Fruit fly (Drosophila melanogaster) whole organism, embryonic: ENCODE measurements around the gene Doa.

Source experiments
- Bdp1 ChIP-seq: fragments of 200-800 bp; sonication (Bioruptor generic); optimal IDR thresholded peaks from 3 replicates; lab custom pipeline; 2016; ENCODE audit warnings: missing biosample characterization, missing genetic modification characterization
- CG12071 ChIP-seq: fragments of 200-800 bp; sonication (Bioruptor generic); optimal IDR thresholded peaks from 3 replicates; lab custom pipeline; 2018; ENCODE audit warnings: missing biosample characterization, mild to moderate bottlenecking, missing genetic modification characterization
- CG12769 ChIP-seq: fragments of 200-800 bp; sonication (Bioruptor generic); optimal IDR thresholded peaks from 2 replicates; lab custom pipeline; 2019; ENCODE audit warnings: missing biosample characterization, mild to moderate bottlenecking, missing genetic modification characterization, moderate library complexity
- CG12942 ChIP-seq: fragments of 200-800 bp; sonication (Bioruptor generic); optimal IDR thresholded peaks from 3 replicates; lab custom pipeline; 2016; ENCODE audit warnings: missing biosample characterization, missing genetic modification characterization
- CG17568 ChIP-seq: fragments of 200-800 bp; sonication (Bioruptor generic); optimal IDR thresholded peaks from 2 replicates; lab custom pipeline; 2018; ENCODE audit warnings: missing biosample characterization, mild to moderate bottlenecking, missing genetic modification characterization, moderate library complexity
- CG1832 ChIP-seq: fragments of 200-800 bp; sonication (Bioruptor generic); optimal IDR thresholded peaks from 2 replicates; lab custom pipeline; 2017; ENCODE audit warnings: missing biosample characterization, mild to moderate bottlenecking, missing genetic modification characterization, inconsistent platforms
- CG31224 ChIP-seq: fragments of 200-800 bp; sonication (Bioruptor generic); IDR thresholded peaks from 2 replicates; pipeline ENCODE4 v1.3.6; 2022; ENCODE audit warnings: missing biosample characterization, missing genetic modification characterization
- CG3163 ChIP-seq: fragments of 200-800 bp; sonication (Bioruptor generic); optimal IDR thresholded peaks from 3 replicates; lab custom pipeline; 2016; ENCODE audit warnings: missing biosample characterization, missing genetic modification characterization
- CG42726 ChIP-seq: fragments of 200-800 bp; sonication (Bioruptor generic); IDR thresholded peaks from 2 replicates; pipeline ENCODE4 v1.3.6; 2022; ENCODE audit warnings: missing biosample characterization, missing genetic modification characterization; ENCODE audit not compliant: partially characterized antibody
- CG4730 ChIP-seq: fragments of 200-800 bp; sonication (Bioruptor generic); IDR thresholded peaks from 2 replicates; pipeline ENCODE4 v1.3.6; 2022; ENCODE audit warnings: missing biosample characterization, missing genetic modification characterization
- CG5180 ChIP-seq: fragments of 200-800 bp; sonication (Bioruptor generic); optimal IDR thresholded peaks from 3 replicates; lab custom pipeline; 2017; ENCODE audit warnings: missing biosample characterization, missing genetic modification characterization, mild to moderate bottlenecking, moderate library complexity, missing genetic modification reagents
- CG7556 ChIP-seq: fragments of 200-800 bp; sonication (Bioruptor generic); optimal IDR thresholded peaks from 2 replicates; lab custom pipeline; 2017; ENCODE audit warnings: missing biosample characterization, mild to moderate bottlenecking, missing genetic modification characterization
- CG7745 ChIP-seq: fragments of 200-800 bp; sonication (Bioruptor generic); optimal IDR thresholded peaks from 2 replicates; lab custom pipeline; 2018; ENCODE audit warnings: missing biosample characterization, mild to moderate bottlenecking, missing genetic modification characterization, moderate library complexity
- D ChIP-seq, 2 experiments: fragments of 200-800 bp in 1 of 2; fragments of >200 bp in 1 of 2; sonication (Bioruptor generic) in 1 of 2; optimal IDR thresholded peaks; 2 replicates in 1 of 2; 3 replicates in 1 of 2; lab custom pipeline; 2017; ENCODE audit warnings: mild to moderate bottlenecking in 1 of 2, missing biosample characterization in 1 of 2, missing genetic modification characterization in 1 of 2, missing genetic modification reagents in 1 of 2
- Dbx ChIP-seq: fragments of 200-800 bp; sonication (Bioruptor generic); IDR thresholded peaks from 3 replicates; pipeline ENCODE4 v1.3.6; 2022; ENCODE audit warnings: missing biosample characterization, missing genetic modification characterization
- Dll ChIP-seq: fragments of 200-800 bp; sonication (Bioruptor generic); IDR thresholded peaks from 4 replicates; pipeline ENCODE4 v1.3.6; 2022; ENCODE audit warnings: missing biosample characterization, missing genetic modification characterization; ENCODE audit not compliant: partially characterized antibody
- GATAe ChIP-seq: fragments of 200-800 bp; sonication (Bioruptor generic); conservative IDR thresholded peaks from 2 replicates; pipeline ENCODE4 v1.3.6; 2022; ENCODE audit warnings: missing biosample characterization, missing genetic modification characterization
- H15 ChIP-seq: fragments of 200-800 bp; sonication (Bioruptor generic); IDR thresholded peaks from 3 replicates; pipeline ENCODE4 v1.3.6; 2022; ENCODE audit warnings: missing biosample characterization, missing genetic modification characterization
- Hr51 ChIP-seq, 2 experiments: fragments of 200-800 bp; sonication (Bioruptor generic); optimal IDR thresholded peaks; 2 replicates in 1 of 2; 3 replicates in 1 of 2; lab custom pipeline; 2016 to 2018; ENCODE audit warnings: missing biosample characterization in 2 of 2, missing genetic modification characterization in 2 of 2, mild to moderate bottlenecking in 1 of 2, moderate library complexity in 1 of 2
- MESR4 ChIP-seq: fragments of 200-800 bp; sonication (Bioruptor generic); optimal IDR thresholded peaks from 2 replicates; lab custom pipeline; 2018; ENCODE audit warnings: missing biosample characterization, mild to moderate bottlenecking, missing genetic modification characterization, moderate library complexity
- Med ChIP-seq: fragments of 200-800 bp; sonication (Bioruptor generic); peaks from one replicate; lab custom pipeline; 2016; ENCODE audit warnings: missing biosample characterization, missing genetic modification characterization, mild to moderate bottlenecking, inconsistent platforms, moderate library complexity
- Neu2 ChIP-seq: fragments of 200-800 bp; sonication (Bioruptor generic); optimal IDR thresholded peaks from 3 replicates; lab custom pipeline; 2016; ENCODE audit warnings: missing biosample characterization, missing genetic modification characterization, borderline replicate concordance
- Optix ChIP-seq: fragments of 200-800 bp; sonication (Bioruptor generic); IDR thresholded peaks from 3 replicates; pipeline ENCODE4 v1.3.6; 2022; ENCODE audit warnings: missing biosample characterization, missing genetic modification characterization
- Pdp1 ChIP-seq, 2 experiments: fragments of 200-800 bp; sonication (Bioruptor generic); optimal IDR thresholded peaks; 3 replicates each; lab custom pipeline; 2016; ENCODE audit warnings: missing biosample characterization in 2 of 2, missing genetic modification characterization in 2 of 2, mild to moderate bottlenecking in 1 of 2, moderate library complexity in 1 of 2
- Rfx ChIP-seq: fragments of 200-800 bp; sonication (Bioruptor generic); IDR thresholded peaks from 2 replicates; pipeline ENCODE4 v1.3.6; 2022; ENCODE audit warnings: missing biosample characterization, missing genetic modification characterization
- Rx ChIP-seq: fragments of 200-800 bp; sonication (Bioruptor generic); IDR thresholded peaks from 2 replicates; pipeline ENCODE4 v1.3.6; 2022; ENCODE audit warnings: missing biosample characterization, missing genetic modification characterization
- TFAM ChIP-seq: fragments of 200-800 bp; sonication (Bioruptor generic); optimal IDR thresholded peaks from 2 replicates; lab custom pipeline; 2017; ENCODE audit warnings: missing biosample characterization, missing genetic modification characterization, inconsistent platforms
- abd-A ChIP-seq: fragments of 200-800 bp; sonication (Bioruptor generic); optimal IDR thresholded peaks from 3 replicates; lab custom pipeline; 2019; ENCODE audit warnings: missing biosample characterization, mild to moderate bottlenecking, missing genetic modification characterization, moderate library complexity
- btn ChIP-seq: fragments of 200-800 bp; sonication (Bioruptor generic); optimal IDR thresholded peaks from 2 replicates; lab custom pipeline; 2016; ENCODE audit warnings: missing biosample characterization, missing genetic modification characterization
- cg ChIP-seq: fragments of 200-800 bp; sonication (Bioruptor generic); optimal IDR thresholded peaks from 3 replicates; lab custom pipeline; 2019; ENCODE audit warnings: missing biosample characterization, mild to moderate bottlenecking, missing genetic modification characterization, moderate library complexity
- ci ChIP-seq: fragments of 200-800 bp; sonication (Bioruptor generic); IDR thresholded peaks from 3 replicates; pipeline ENCODE4 v1.3.6; 2022; ENCODE audit warnings: missing biosample characterization, missing genetic modification characterization
- cwo ChIP-seq: fragments of 200-800 bp; sonication (Bioruptor generic); optimal IDR thresholded peaks from 3 replicates; lab custom pipeline; 2017; ENCODE audit warnings: missing biosample characterization, missing genetic modification characterization, mild to moderate bottlenecking, moderate library complexity, missing genetic modification reagents
- danr ChIP-seq: fragments of 200-800 bp; sonication (Bioruptor generic); IDR thresholded peaks from 2 replicates; pipeline ENCODE4 v1.3.6; 2022; ENCODE audit warnings: missing biosample characterization, missing genetic modification characterization
- dysf ChIP-seq: fragments of 200-800 bp; sonication (Bioruptor generic); IDR thresholded peaks from 3 replicates; pipeline ENCODE4 v1.3.6; 2022; ENCODE audit warnings: missing biosample characterization, missing genetic modification characterization
- en ChIP-seq: fragments of 200-800 bp; sonication (Bioruptor generic); optimal IDR thresholded peaks from 2 replicates; lab custom pipeline; 2016; ENCODE audit warnings: missing biosample characterization, missing genetic modification characterization
- hth ChIP-seq: fragments of >200 bp; optimal IDR thresholded peaks from 2 replicates; lab custom pipeline; 2017; ENCODE audit warnings: inconsistent platforms
- insv ChIP-seq, 2 experiments: fragments of 200-800 bp; sonication (Bioruptor generic); optimal IDR thresholded peaks; 3 replicates each; lab custom pipeline; 2016 to 2018; ENCODE audit warnings: missing biosample characterization in 2 of 2, missing genetic modification characterization in 2 of 2
- kah ChIP-seq: fragments of 200-800 bp; sonication (Bioruptor generic); optimal IDR thresholded peaks from 2 replicates; lab custom pipeline; 2018; ENCODE audit warnings: missing biosample characterization, mild to moderate bottlenecking, missing genetic modification characterization
- knrl ChIP-seq: fragments of 200-800 bp; sonication (Bioruptor generic); IDR thresholded peaks from 3 replicates; pipeline ENCODE4 v1.3.6; 2022; ENCODE audit warnings: missing biosample characterization, missing genetic modification characterization; ENCODE audit not compliant: partially characterized antibody
- lola ChIP-seq, 3 experiments: fragments of >200 bp in 2 of 3; fragments of 200-800 bp in 1 of 3; sonication (Bioruptor generic) in 1 of 3; optimal IDR thresholded peaks; 2 replicates each; lab custom pipeline; 2017 to 2019; ENCODE audit warnings: missing biosample characterization in 3 of 3, missing genetic modification characterization in 3 of 3, mild to moderate bottlenecking in 1 of 3, moderate library complexity in 1 of 3
- nerfin-1 ChIP-seq: fragments of 200-800 bp; sonication (Bioruptor generic); optimal IDR thresholded peaks from 3 replicates; lab custom pipeline; 2019; ENCODE audit warnings: missing biosample characterization, mild to moderate bottlenecking, missing genetic modification characterization, moderate library complexity
- odd ChIP-seq: fragments of 200-800 bp; sonication (Bioruptor generic); optimal IDR thresholded peaks from 2 replicates; lab custom pipeline; 2017; ENCODE audit warnings: missing biosample characterization, mild to moderate bottlenecking, missing genetic modification characterization
- onecut ChIP-seq: fragments of 200-800 bp; sonication (Bioruptor generic); IDR thresholded peaks from 2 replicates; pipeline ENCODE4 v1.3.6; 2022; ENCODE audit warnings: missing biosample characterization, missing genetic modification characterization
- ranshi ChIP-seq: fragments of 200-800 bp; sonication (Bioruptor generic); IDR thresholded peaks from 2 replicates; pipeline ENCODE4 v1.3.6; 2022; ENCODE audit warnings: missing biosample characterization, missing genetic modification characterization
- sens-2 ChIP-seq: fragments of 200-800 bp; sonication (Bioruptor generic); IDR thresholded peaks from 2 replicates; pipeline ENCODE4 v1.3.6; 2022; ENCODE audit warnings: missing biosample characterization, missing genetic modification characterization
- seq ChIP-seq: fragments of 200-800 bp; sonication (Bioruptor generic); IDR thresholded peaks from 2 replicates; pipeline ENCODE4 v1.3.6; 2022; ENCODE audit warnings: missing biosample characterization, missing genetic modification characterization
- shn ChIP-seq: fragments of 200-800 bp; sonication (Bioruptor generic); optimal IDR thresholded peaks from 3 replicates; lab custom pipeline; 2016; ENCODE audit warnings: missing biosample characterization, missing genetic modification characterization
- trh ChIP-seq: fragments of 200-800 bp; sonication (Bioruptor generic); optimal IDR thresholded peaks from 2 replicates; lab custom pipeline; 2016; ENCODE audit warnings: missing biosample characterization, missing genetic modification characterization
- ttk ChIP-seq: fragments of 200-800 bp; sonication (Bioruptor generic); IDR thresholded peaks from 2 replicates; pipeline ENCODE4 v2.1.2; 2022; ENCODE audit warnings: missing biosample characterization, missing genetic modification characterization
- z ChIP-seq: fragments of 200-800 bp; sonication (Bioruptor generic); IDR thresholded peaks from 3 replicates; pipeline ENCODE4 v1.3.6; 2022; ENCODE audit warnings: missing biosample characterization, missing genetic modification characterization
- zf30C ChIP-seq: fragments of 200-800 bp; sonication (Bioruptor generic); optimal IDR thresholded peaks from 3 replicates; lab custom pipeline; 2018; ENCODE audit warnings: missing biosample characterization, mild to moderate bottlenecking, missing genetic modification characterization

Doa gene

DNA sequence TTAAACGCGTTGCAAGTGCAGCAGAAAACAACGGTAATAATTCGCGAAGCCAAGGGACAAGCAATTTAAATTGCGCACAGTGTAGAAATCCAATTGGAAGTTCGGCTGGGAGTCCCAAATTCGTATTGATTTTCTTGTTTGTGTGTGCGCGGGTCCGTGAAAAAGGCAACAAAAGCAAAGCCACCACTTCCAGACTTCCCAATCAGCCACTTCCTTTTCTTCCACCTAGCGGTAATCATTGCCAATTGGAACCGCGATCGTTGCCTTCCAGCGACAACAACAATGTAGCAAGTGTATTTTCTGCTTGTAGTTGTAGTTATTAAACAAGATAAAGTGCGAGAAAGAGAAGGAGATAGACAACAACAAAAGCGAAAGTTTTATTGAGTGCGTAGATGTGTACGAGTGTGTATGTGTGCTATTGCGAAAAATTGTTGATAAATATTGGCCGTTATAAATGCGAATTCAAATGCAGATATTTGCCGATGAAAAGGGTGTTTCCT is 42.4 kb upstream of the Doa start (continued):
- TF ChIP-seq lola (GFP tag; optimal IDR thresholded peaks at IDR 0.05; lab: Kevin White, UChicago) (no peak), CG12769 (tag; lab: Kevin White, UChicago) (no peak), CG12942 (no peak), CG17568 (GFP tag; lab: Kevin White, UChicago) (peak; percentile 40), onecut (peak; percentile 94), cg (GFP tag; lab: Kevin White, UChicago) (peak; percentile 48), CG5180 (GFP tag; lab: Kevin White, UChicago) (no peak), z (GFP tag; lab: Robert Waterston, UW) (no peak), CG12071 (GFP tag; lab: Kevin White, UChicago) (no peak), MESR4 (GFP tag; lab: Kevin White, UChicago) (no peak), Bdp1 (no peak), Neu2 (GFP tag; lab: Kevin White, UChicago) (peak; percentile 32), CG1832 (GFP tag; lab: Kevin White, UChicago) (no peak), ci (no peak), insv (GFP tag; optimal IDR thresholded peaks at IDR 0.05; lab: Kevin White, UChicago) (peak; percentile 97 to 98), trh (GFP tag; lab: Kevin White, UChicago) (no peak), zf30C (GFP tag; lab: Kevin White, UChicago) (peak; percentile 23), H15 (GFP tag; lab: Robert Waterston, UW) (no peak), seq (no peak), CG7745 (tag; lab: Kevin White, UChicago) (no peak), CG3163 (GFP tag; lab: Kevin White, UChicago) (no peak), GATAe (GFP tag; lab: Robert Waterston, UW) (no peak), CG42726 (GFP tag; lab: Robert Waterston, UW) (no peak), Hr51 (GFP tag; optimal IDR thresholded peaks at IDR 0.05; lab: Kevin White, UChicago) (no peak), TFAM (no peak), Optix (GFP tag; lab: Robert Waterston, UW) (no peak), danr (GFP tag; lab: Robert Waterston, UW) (no peak), Dbx (GFP tag; lab: Robert Waterston, UW) (no peak), en (no peak), btn (GFP tag; lab: Kevin White, UChicago) (peak; percentile 3), ttk (no peak), CG4730 (GFP tag; lab: Robert Waterston, UW) (no peak), D (optimal IDR thresholded peaks at IDR 0.05; lab: Kevin White, UChicago) (peak; percentile 29), D (GFP tag; optimal IDR thresholded peaks at IDR 0.05; lab: Kevin White, UChicago) (no peak), hth (lab: Kevin White, UChicago) (no peak), sens-2 (GFP tag; lab: Robert Waterston, UW) (no peak), Rx (GFP tag; lab: Robert Waterston, UW) (no peak), CG7556 (GFP tag; lab: Kevin White, UChicago) (no peak), kah (GFP tag; lab: Kevin White, UChicago) (no peak)
- TF ChIP-seq, all 482 proteins: peak for 23

DNA sequence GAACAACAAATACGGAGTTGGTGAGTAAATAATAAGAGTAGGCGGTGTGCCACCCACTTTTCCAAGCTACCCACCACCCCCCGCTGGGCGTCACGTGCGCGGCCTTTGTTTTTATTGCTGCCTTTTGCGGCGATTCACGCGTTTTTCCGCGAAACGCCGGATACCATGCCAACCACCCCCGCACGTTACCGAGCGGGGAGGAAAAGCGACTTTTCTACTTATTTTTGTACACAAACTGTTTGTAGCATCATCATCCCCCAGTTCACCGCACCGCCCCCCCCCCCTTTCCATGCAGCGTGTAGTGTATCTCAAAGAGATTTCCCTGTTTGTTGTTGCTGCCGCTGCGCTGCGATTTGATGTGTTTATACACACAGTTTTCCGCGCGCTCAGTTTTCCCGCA is 41.9 kb upstream of the Doa start:
- TF ChIP-seq Dll (GFP tag; lab: Robert Waterston, UW) (no peak), knrl (GFP tag; lab: Robert Waterston, UW) (0 out of 3 replicates have a peak, but pooled peaks have one; percentile 16), ranshi (GFP tag; lab: Robert Waterston, UW) (no peak), CG31224 (GFP tag; lab: Robert Waterston, UW) (no peak), Rfx (0 out of 2 replicates have a peak, but pooled peaks have one; percentile 17), Pdp1 (GFP tag; optimal IDR thresholded peaks at IDR 0.05; lab: Kevin White, UChicago) (no peak), Med (GFP tag; lab: Kevin White, UChicago) (peak; percentile 48), odd (GFP tag; lab: Kevin White, UChicago) (no peak), cwo (GFP tag; lab: Kevin White, UChicago) (peak; percentile 93), abd-A (peak; percentile 74), dysf (GFP tag; lab: Robert Waterston, UW) (0 out of 3 replicates have a peak, but pooled peaks have one; percentile 18), shn (GFP tag; lab: Kevin White, UChicago) (no peak), nerfin-1 (tag; lab: Kevin White, UChicago) (peak; percentile 61), hth (lab: Kevin White, UChicago) (no peak)
